Worm (Caenorhabditis elegans): ENCODE data around the gene far-1.
A peak's percentile ranks its signal among the peaks of the same experiment; 100 is the strongest.

far-1 gene

ce11 chrIII:9052371-9052978 is 28.5 kb downstream of the far-1 start (continued):
- TF ChIP-seq rpc-1 (optimal IDR thresholded peaks at IDR 0.05): no peak
- no peak for TF ChIP-seq rpc-1 (tag; optimal IDR thresholded peaks at IDR 0.05)
- TF ChIP-seq ceh-100 (GFP tag; IDR thresholded peaks at IDR 0.05): peak; percentile 59
- TF ChIP-seq Y53F4B.3 (GFP tag; IDR thresholded peaks at IDR 0.05): no peak
- no peak for TF ChIP-seq Y67H2A.10 (GFP tag; conservative IDR thresholded peaks at IDR 0.05)
- no peak for TF ChIP-seq egl-44 (GFP tag; IDR thresholded peaks at IDR 0.05)
- TF ChIP-seq tbp1 (GFP tag; optimal IDR thresholded peaks at IDR 0.05): peak; percentile 36
- no peak for TF ChIP-seq ztf-22 (GFP tag; optimal IDR thresholded peaks at IDR 0.05)
- peak; percentile 80 for TF ChIP-seq dox-1 (GFP tag; IDR thresholded peaks at IDR 0.05)
- no peak for TF ChIP-seq pha-4 (tag; optimal IDR thresholded peaks at IDR 0.05)
- no peak for TF ChIP-seq him-1 (tag; optimal IDR thresholded peaks at IDR 0.05)
- TF ChIP-seq F57C9.4 (tag; optimal IDR thresholded peaks at IDR 0.05): no peak
- TF ChIP-seq madf-8 (GFP tag; conservative IDR thresholded peaks at IDR 0.05): no peak
- TF ChIP-seq dpl-1 (GFP tag; optimal IDR thresholded peaks at IDR 0.05): no peak
- TF ChIP-seq ztf-18 (tag; optimal IDR thresholded peaks at IDR 0.05): no peak
- TF ChIP-seq F55B11.4 (tag; optimal IDR thresholded peaks at IDR 0.05; ENCODE audit: borderline replicate concordance, insufficient read depth): no peak
- TF ChIP-seq ceh-40 (GFP tag; IDR thresholded peaks at IDR 0.05): peak; percentile 72; the same call in 1 of the 2 replicates
- no peak for TF ChIP-seq unc-130 (GFP tag; optimal IDR thresholded peaks at IDR 0.05)
- no peak for TF ChIP-seq ztf-26 (tag; optimal IDR thresholded peaks at IDR 0.05)
- TF ChIP-seq hmg-1.2 (GFP tag; IDR thresholded peaks at IDR 0.05): peak; percentile 83; the same call in 1 of the 2 replicates
- peak; percentile 50 for TF ChIP-seq B0035.1 (tag; optimal IDR thresholded peaks at IDR 0.05)
- TF ChIP-seq ztf-28 (GFP tag; IDR thresholded peaks at IDR 0.05): no peak
- no peak for TF ChIP-seq nhr-179 (tag; optimal IDR thresholded peaks at IDR 0.05)
- TF ChIP-seq F37B4.10 (GFP tag; IDR thresholded peaks at IDR 0.05): no peak
- TF ChIP-seq unc-62 (GFP tag; optimal IDR thresholded peaks at IDR 0.05): no peak
- no peak for TF ChIP-seq Y53G8AR.9 (GFP tag; conservative IDR thresholded peaks at IDR 0.05)
- TF ChIP-seq attf-6 (GFP tag; IDR thresholded peaks at IDR 0.05): no peak
- TF ChIP-seq ets-4 (GFP tag; optimal IDR thresholded peaks at IDR 0.05): peak; percentile 71
- TF ChIP-seq snpc-3.4 (tag; optimal IDR thresholded peaks at IDR 0.05): no peak
- peak; percentile 17 for TF ChIP-seq lin-40 (tag; optimal IDR thresholded peaks at IDR 0.05)
- TF ChIP-seq ztf-6 (GFP tag; IDR thresholded peaks at IDR 0.05): no peak
- no peak for TF ChIP-seq rec-8 (tag; optimal IDR thresholded peaks at IDR 0.05)
- TF ChIP-seq ceh-27 (GFP tag; optimal IDR thresholded peaks at IDR 0.05): peak; percentile 45
- TF ChIP-seq ceh-79 (tag; optimal IDR thresholded peaks at IDR 0.05): peak; percentile 38
- TF ChIP-seq mes-4 (tag; optimal IDR thresholded peaks at IDR 0.05): no peak
- TF ChIP-seq T07F8.4 (tag; optimal IDR thresholded peaks at IDR 0.05): no peak
- TF ChIP-seq let-526 (GFP tag; IDR thresholded peaks at IDR 0.05): peak; percentile 85
- no peak for TF ChIP-seq mxl-1 (tag; optimal IDR thresholded peaks at IDR 0.05)
- TF ChIP-seq let-607 (tag; optimal IDR thresholded peaks at IDR 0.05): peak; percentile 25 to 44
- TF ChIP-seq snpc-1.3 (tag; optimal IDR thresholded peaks at IDR 0.05; ENCODE audit: insufficient read depth): no peak
- peak; percentile 68; the same call in 1 of the 2 replicates for TF ChIP-seq cebp-2 (GFP tag; IDR thresholded peaks at IDR 0.05)
- TF ChIP-seq mcd-1 (GFP tag; IDR thresholded peaks at IDR 0.05): peak; percentile 68
- TF ChIP-seq madf-3 (GFP tag; IDR thresholded peaks at IDR 0.05): no peak; the same call in 1 of the 2 replicates
- TF ChIP-seq fkh-3 (tag; optimal IDR thresholded peaks at IDR 0.05): no peak
- TF ChIP-seq hlh-26 (GFP tag; conservative IDR thresholded peaks at IDR 0.05): no peak
- no peak for TF ChIP-seq zim-3 (tag; optimal IDR thresholded peaks at IDR 0.05)
- TF ChIP-seq tbx-9 (tag; optimal IDR thresholded peaks at IDR 0.05; ENCODE audit: borderline replicate concordance): no peak
- TF ChIP-seq sdz-38 (tag; optimal IDR thresholded peaks at IDR 0.05): no peak
